Worm (Caenorhabditis elegans): ENCODE results near the gene srbc-40.

The srbc-40 gene

ce11 chrV:679663-680062, 40.0 kb downstream of the srbc-40 start, which contains the start of gene srx-22:
srx-22 (plus strand) TSS chrV:679963.
- no peak for TF ChIP-seq hmbx-1 (tag; optimal IDR thresholded peaks at IDR 0.05)
- TF ChIP-seq flt-1 (GFP tag; IDR thresholded peaks at IDR 0.05) = no peak
- TF ChIP-seq ama-1 (optimal IDR thresholded peaks at IDR 0.05) = no peak
- no peak for TF ChIP-seq tra-4 (tag; optimal IDR thresholded peaks at IDR 0.05)
- TF ChIP-seq sea-1 (GFP tag; conservative IDR thresholded peaks at IDR 0.05) = no peak
- no peak for TF ChIP-seq ceh-13 (GFP tag; optimal IDR thresholded peaks at IDR 0.05)
- no peak for TF ChIP-seq F13C5.2 (tag; optimal IDR thresholded peaks at IDR 0.05)

ce11 chrV:676550-677084, 43.0 kb downstream of the srbc-40 start, which contains the start of the genes fbxa-72 and srx-21:
fbxa-72 (minus strand) TSS chrV:676753.
srx-21 (plus strand) TSS chrV:677034.
- TF ChIP-seq B0310.2 (tag; optimal IDR thresholded peaks at IDR 0.05) = no peak
- no peak for TF ChIP-seq ets-7 (tag; optimal IDR thresholded peaks at IDR 0.05)
- no peak for TF ChIP-seq hmbx-1 (tag; optimal IDR thresholded peaks at IDR 0.05)
- TF ChIP-seq tbx-37 (GFP tag; conservative IDR thresholded peaks at IDR 0.05) = no peak
- TF ChIP-seq ama-1 (optimal IDR thresholded peaks at IDR 0.05) = no peak
- TF ChIP-seq flt-1 (GFP tag; IDR thresholded peaks at IDR 0.05) = no peak
- TF ChIP-seq sea-1 (GFP tag; conservative IDR thresholded peaks at IDR 0.05) = no peak
- TF ChIP-seq ceh-13 (GFP tag; optimal IDR thresholded peaks at IDR 0.05) = no peak
- no peak for TF ChIP-seq tbx-11 (GFP tag; IDR thresholded peaks at IDR 0.05)
- TF ChIP-seq F13C5.2 (tag; optimal IDR thresholded peaks at IDR 0.05) = no peak
- TF ChIP-seq scrt-1 (GFP tag; IDR thresholded peaks at IDR 0.05) = no peak
- no peak for TF ChIP-seq hnd-1 (tag; optimal IDR thresholded peaks at IDR 0.05)
- no peak for TF ChIP-seq tra-4 (tag; optimal IDR thresholded peaks at IDR 0.05)
- no peak for TF ChIP-seq aly-1 (tag; optimal IDR thresholded peaks at IDR 0.05)
- no peak for TF ChIP-seq ceh-36 (tag; optimal IDR thresholded peaks at IDR 0.05)
- no peak for TF ChIP-seq pes-1 (GFP tag; IDR thresholded peaks at IDR 0.05)
- TF ChIP-seq hmg-4 (GFP tag; optimal IDR thresholded peaks at IDR 0.05) = no peak

ce11 chrV:676090-676489, 43.5 kb downstream of the srbc-40 start:
- TF ChIP-seq aly-1 (tag; optimal IDR thresholded peaks at IDR 0.05) (no peak), tbx-11 (GFP tag; IDR thresholded peaks at IDR 0.05) (no peak)

ce11 chrV:674213-674612, 45.4 kb downstream of the srbc-40 start, which contains the start of gene sru-25:
sru-25 (minus strand) TSS chrV:674313.
- TF ChIP-seq F13C5.2 (tag; optimal IDR thresholded peaks at IDR 0.05) = no peak
- TF ChIP-seq aly-1 (tag; optimal IDR thresholded peaks at IDR 0.05) = no peak
- TF ChIP-seq sea-1 (GFP tag; conservative IDR thresholded peaks at IDR 0.05) = no peak
- no peak for TF ChIP-seq ceh-36 (tag; optimal IDR thresholded peaks at IDR 0.05)

ce11 chrV:671342-671741, 48.3 kb downstream of the srbc-40 start, which contains the start of gene sru-24:
sru-24 (minus strand) TSS chrV:671442.
- TF ChIP-seq ama-1 (optimal IDR thresholded peaks at IDR 0.05) = no peak
- TF ChIP-seq ceh-36 (tag; optimal IDR thresholded peaks at IDR 0.05) = no peak
- no peak for TF ChIP-seq flt-1 (GFP tag; IDR thresholded peaks at IDR 0.05)
- no peak for TF ChIP-seq tbx-37 (GFP tag; conservative IDR thresholded peaks at IDR 0.05)
- no peak for TF ChIP-seq B0310.2 (tag; optimal IDR thresholded peaks at IDR 0.05)
- TF ChIP-seq F13C5.2 (tag; optimal IDR thresholded peaks at IDR 0.05) = no peak
- TF ChIP-seq scrt-1 (GFP tag; IDR thresholded peaks at IDR 0.05) = no peak
- TF ChIP-seq aly-1 (tag; optimal IDR thresholded peaks at IDR 0.05) = no peak
- no peak for TF ChIP-seq tra-4 (tag; optimal IDR thresholded peaks at IDR 0.05)
- TF ChIP-seq hmbx-1 (tag; optimal IDR thresholded peaks at IDR 0.05) = no peak
- TF ChIP-seq tbx-11 (GFP tag; IDR thresholded peaks at IDR 0.05) = no peak
- no peak for TF ChIP-seq hmg-4 (GFP tag; optimal IDR thresholded peaks at IDR 0.05)
- no peak for TF ChIP-seq sea-1 (GFP tag; conservative IDR thresholded peaks at IDR 0.05)
- TF ChIP-seq pes-1 (GFP tag; IDR thresholded peaks at IDR 0.05) = no peak
- TF ChIP-seq hnd-1 (tag; optimal IDR thresholded peaks at IDR 0.05) = no peak
- TF ChIP-seq ets-7 (tag; optimal IDR thresholded peaks at IDR 0.05) = no peak
- TF ChIP-seq ceh-13 (GFP tag; optimal IDR thresholded peaks at IDR 0.05) = no peak

ce11 chrV:667459-667858, 52.2 kb downstream of the srbc-40 start, which contains the start of gene nhr-180:
nhr-180 (minus strand) TSS chrV:667510.
- TF ChIP-seq flt-1 (GFP tag; IDR thresholded peaks at IDR 0.05) (no peak), tbx-11 (GFP tag; IDR thresholded peaks at IDR 0.05) (no peak), scrt-1 (GFP tag; IDR thresholded peaks at IDR 0.05) (no peak), F13C5.2 (tag; optimal IDR thresholded peaks at IDR 0.05) (no peak), ama-1 (optimal IDR thresholded peaks at IDR 0.05) (no peak), ceh-36 (tag; optimal IDR thresholded peaks at IDR 0.05) (no peak), aly-1 (tag; optimal IDR thresholded peaks at IDR 0.05) (no peak), ceh-13 (GFP tag; optimal IDR thresholded peaks at IDR 0.05) (no peak)

Measured in whole organism, early embryonic.